Worm (Caenorhabditis elegans): Measurements from ENCODE around the gene sorf-2.
A peak's percentile ranks its signal among the peaks of the same experiment; 100 is the strongest.

The sorf-2 gene

ce11 chrIII:5310940-5311339, 15.5 kb upstream of the sorf-2 start, which contains the start of gene pqe-1:
Gene pqe-1 (plus strand): TSS chrIII:5311240.
- no peak for TF ChIP-seq dao-5 (tag; optimal IDR thresholded peaks at IDR 0.05)
- TF ChIP-seq him-1 (tag; optimal IDR thresholded peaks at IDR 0.05) = no peak
- no peak for TF ChIP-seq W03F9.2 (tag; optimal IDR thresholded peaks at IDR 0.05)

ce11 chrIII:5318610-5319009, 7.8 kb upstream of the sorf-2 start:
- TF ChIP-seq dao-5 (tag; optimal IDR thresholded peaks at IDR 0.05) (no peak), W03F9.2 (tag; optimal IDR thresholded peaks at IDR 0.05) (no peak), him-1 (tag; optimal IDR thresholded peaks at IDR 0.05) (no peak)

ce11 chrIII:5321661-5322060, 4.8 kb upstream of the sorf-2 start, which contains the start of gene F52C9.3:
Gene F52C9.3 (plus strand): TSS chrIII:5321885.
- TF ChIP-seq dao-5 (tag; optimal IDR thresholded peaks at IDR 0.05) = no peak
- no peak for TF ChIP-seq W03F9.2 (tag; optimal IDR thresholded peaks at IDR 0.05)
- TF ChIP-seq him-1 (tag; optimal IDR thresholded peaks at IDR 0.05) = no peak

ce11 chrIII:5329372-5329771, 2.9 kb downstream of the sorf-2 start:
- TF ChIP-seq dao-5 (tag; optimal IDR thresholded peaks at IDR 0.05) (no peak), W03F9.2 (tag; optimal IDR thresholded peaks at IDR 0.05) (no peak), him-1 (tag; optimal IDR thresholded peaks at IDR 0.05) (no peak)

ce11 chrIII:5334517-5335049, 8.2 kb downstream of the sorf-2 start:
- no peak for TF ChIP-seq him-1 (tag; optimal IDR thresholded peaks at IDR 0.05)
- TF ChIP-seq W03F9.2 (tag; optimal IDR thresholded peaks at IDR 0.05) = no peak
- no peak for TF ChIP-seq dao-5 (tag; optimal IDR thresholded peaks at IDR 0.05)

ce11 chrIII:5338787-5339186, 12.4 kb downstream of the sorf-2 start:
- TF ChIP-seq him-1 (tag; optimal IDR thresholded peaks at IDR 0.05) (no peak), W03F9.2 (tag; optimal IDR thresholded peaks at IDR 0.05) (no peak), dao-5 (tag; optimal IDR thresholded peaks at IDR 0.05) (no peak)

ce11 chrIII:5340530-5340929, 14.1 kb downstream of the sorf-2 start:
- TF ChIP-seq W03F9.2 (tag; optimal IDR thresholded peaks at IDR 0.05) (no peak), him-1 (tag; optimal IDR thresholded peaks at IDR 0.05) (no peak)

- TF ChIP-seq him-1 (tag; optimal IDR thresholded peaks at IDR 0.05) (no peak), W03F9.2 (tag; optimal IDR thresholded peaks at IDR 0.05) (no peak), dao-5 (tag; optimal IDR thresholded peaks at IDR 0.05) (no peak)
Observed at ce11 chrIII:5341382-5341781, 15.0 kb downstream of the sorf-2 start, which contains the start of gene ZK121.2. Gene ZK121.2 (plus strand): TSS chrIII:5341682.

ce11 chrIII:5343555-5343954, 17.1 kb downstream of the sorf-2 start:
- TF ChIP-seq W03F9.2 (tag; optimal IDR thresholded peaks at IDR 0.05) (no peak), dao-5 (tag; optimal IDR thresholded peaks at IDR 0.05) (no peak), him-1 (tag; optimal IDR thresholded peaks at IDR 0.05) (no peak)

- TF ChIP-seq W03F9.2 (tag; optimal IDR thresholded peaks at IDR 0.05) (no peak), dao-5 (tag; optimal IDR thresholded peaks at IDR 0.05) (no peak), him-1 (tag; optimal IDR thresholded peaks at IDR 0.05) (no peak)
Observed at ce11 chrIII:5344561-5344960, 18.1 kb downstream of the sorf-2 start.

ce11 chrIII:5346017-5346416, 19.6 kb downstream of the sorf-2 start, which contains the start of gene glrx-21:
Gene glrx-21 (minus strand): TSS chrIII:5346117.
- TF ChIP-seq dao-5 (tag; optimal IDR thresholded peaks at IDR 0.05) (no peak), W03F9.2 (tag; optimal IDR thresholded peaks at IDR 0.05) (no peak), him-1 (tag; optimal IDR thresholded peaks at IDR 0.05) (no peak)

ce11 chrIII:5349250-5349649, 22.8 kb downstream of the sorf-2 start, which contains the start of gene thoc-5:
Gene thoc-5 (minus strand): TSS chrIII:5349401.
- TF ChIP-seq him-1 (tag; optimal IDR thresholded peaks at IDR 0.05) (peak; percentile 18), dao-5 (tag; optimal IDR thresholded peaks at IDR 0.05) (no peak), W03F9.2 (tag; optimal IDR thresholded peaks at IDR 0.05) (peak; percentile 70)

- no peak for TF ChIP-seq W03F9.2 (tag; optimal IDR thresholded peaks at IDR 0.05)
- TF ChIP-seq him-1 (tag; optimal IDR thresholded peaks at IDR 0.05) = no peak
- TF ChIP-seq dao-5 (tag; optimal IDR thresholded peaks at IDR 0.05) = no peak
Observed at ce11 chrIII:5361909-5362308, 35.5 kb downstream of the sorf-2 start, which contains the start of gene Y32H12A.1. Gene Y32H12A.1 (plus strand): TSS chrIII:5362209.

ce11 chrIII:5367995-5368899, 41.8 kb downstream of the sorf-2 start, which contains the start of gene dhs-9:
Gene dhs-9 (minus strand): TSS chrIII:5368045.
- TF ChIP-seq dao-5 (tag; optimal IDR thresholded peaks at IDR 0.05) (no peak), W03F9.2 (tag; optimal IDR thresholded peaks at IDR 0.05) (peak; percentile 9)
